Worm (Caenorhabditis elegans): ENCODE measurements around the gene Y43F4A.4.

ce11 chrIII:13270896-13271295 is 25.5 kb downstream of the Y43F4A.4 start:
- no peak for TF ChIP-seq nfya-2 (GFP tag; IDR thresholded peaks at IDR 0.05)
- no peak for TF ChIP-seq nhr-120 (GFP tag; IDR thresholded peaks at IDR 0.05)
- no peak for TF ChIP-seq madf-8 (GFP tag; conservative IDR thresholded peaks at IDR 0.05)
- TF ChIP-seq cebp-2 (GFP tag; IDR thresholded peaks at IDR 0.05): no peak
- no peak for TF ChIP-seq F57A8.1 (GFP tag; optimal IDR thresholded peaks at IDR 0.05)
